Worm (Caenorhabditis elegans) whole organism, young adult: ENCODE data around the gene knl-3.

Source experiments
- B0035.1 ChIP-seq: sonication (generic microtip); optimal IDR thresholded peaks from 2 replicates; lab custom pipeline; 2016; ENCODE audit warnings: missing genetic modification characterization, mild to moderate bottlenecking, missing compliant biosample characterization, missing genotype, missing genetic modification reagents
- C06A6.2 ChIP-seq: fragments of 200-800 bp; sonication (Bioruptor generic); conservative IDR thresholded peaks from 2 replicates; pipeline ENCODE4 v1.3.6; 2022; ENCODE audit warnings: missing genetic modification characterization, missing compliant biosample characterization
- C17E4.6 ChIP-seq: fragments of 200-800 bp; sonication (Bioruptor generic); IDR thresholded peaks from 2 replicates; pipeline ENCODE4 v1.3.6; 2022; ENCODE audit warnings: missing genetic modification reagents, missing genetic modification characterization, missing compliant biosample characterization
- F23B12.7 ChIP-seq: sonication (generic microtip); optimal IDR thresholded peaks from 2 replicates; lab custom pipeline; 2017; ENCODE audit warnings: missing genetic modification characterization, mild to moderate bottlenecking, missing compliant biosample characterization, antibody characterized with exemption, moderate library complexity; ENCODE audit not compliant: insufficient read depth
- F57A8.1 ChIP-seq: fragments of 200-800 bp; sonication (Bioruptor generic); optimal IDR thresholded peaks from 2 replicates; lab custom pipeline; 2018; ENCODE audit warnings: mild to moderate bottlenecking, missing genetic modification characterization, moderate library complexity, missing compliant biosample characterization
- F57C9.4 ChIP-seq: sonication (generic microtip); optimal IDR thresholded peaks from 2 replicates; lab custom pipeline; 2017; ENCODE audit warnings: mild to moderate bottlenecking, missing genetic modification characterization, missing compliant biosample characterization
- K12H6.12 ChIP-seq: fragments of 200-800 bp; sonication (Bioruptor generic); optimal IDR thresholded peaks from 2 replicates; lab custom pipeline; 2018; ENCODE audit warnings: mild to moderate bottlenecking, missing genetic modification characterization, missing compliant biosample characterization
- Y53F4B.3 ChIP-seq: fragments of 200-800 bp; sonication (Bioruptor generic); IDR thresholded peaks from 2 replicates; pipeline ENCODE4 v1.3.6; 2022; ENCODE audit warnings: missing genetic modification reagents, missing genetic modification characterization, missing compliant biosample characterization
- Y53G8AR.9 ChIP-seq: fragments of 200-800 bp; sonication (Bioruptor generic); conservative IDR thresholded peaks from 2 replicates; pipeline ENCODE4 v1.3.6; 2022; ENCODE audit warnings: missing genetic modification reagents, missing genetic modification characterization, missing compliant biosample characterization
- Y79H2A.3 ChIP-seq: fragments of 200-800 bp; sonication (Bioruptor generic); conservative IDR thresholded peaks from 2 replicates; pipeline ENCODE4 v1.3.6; 2022; ENCODE audit warnings: missing genetic modification reagents, missing genetic modification characterization, missing compliant biosample characterization
- aptf-2 ChIP-seq: fragments of 200-800 bp; sonication (Bioruptor generic); conservative IDR thresholded peaks from 2 replicates; pipeline ENCODE4 v1.3.6; 2022; ENCODE audit warnings: missing genetic modification reagents, missing genetic modification characterization, missing compliant biosample characterization
- atf-7 ChIP-seq: sonication (generic microtip); optimal IDR thresholded peaks from 2 replicates; lab custom pipeline; 2017; ENCODE audit warnings: mild to moderate bottlenecking, missing genetic modification characterization, missing compliant biosample characterization
- athp-1 ChIP-seq: sonication (generic microtip); optimal IDR thresholded peaks from 2 replicates; lab custom pipeline; 2017; ENCODE audit warnings: mild to moderate bottlenecking, missing genetic modification characterization, missing compliant biosample characterization
- bed-1 ChIP-seq: fragments of 200-800 bp; sonication (Bioruptor generic); IDR thresholded peaks from 2 replicates; pipeline ENCODE4 v1.3.6; 2022; ENCODE audit warnings: missing genetic modification reagents, missing genetic modification characterization, missing compliant biosample characterization
- bed-2 ChIP-seq: fragments of 200-800 bp; sonication (Bioruptor generic); IDR thresholded peaks from 2 replicates; pipeline ENCODE4 v1.3.6; 2022; ENCODE audit warnings: missing genetic modification reagents, missing genetic modification characterization, missing compliant biosample characterization
- ccch-3 ChIP-seq: fragments of 200-800 bp; sonication (Bioruptor generic); optimal IDR thresholded peaks from 2 replicates; lab custom pipeline; 2018; ENCODE audit warnings: mild to moderate bottlenecking, missing genetic modification characterization, missing compliant biosample characterization
- cebp-1 ChIP-seq, 2 experiments: fragments of 200-800 bp in 1 of 2; sonication (Bioruptor generic) in 1 of 2; sonication (generic microtip) in 1 of 2; IDR thresholded peaks in 1 of 2; optimal IDR thresholded peaks in 1 of 2; 2 replicates each; pipeline versions ENCODE4 v1.3.6 to Lab custom; 2017 to 2022; ENCODE audit warnings: missing compliant biosample characterization in 2 of 2, missing genetic modification characterization in 2 of 2, mild to moderate bottlenecking in 1 of 2, missing genetic modification reagents in 1 of 2, moderate library complexity in 1 of 2
- cebp-2 ChIP-seq: fragments of 200-800 bp; sonication (Bioruptor generic); IDR thresholded peaks from 2 replicates; pipeline ENCODE4 v1.3.6; 2022; ENCODE audit warnings: missing genetic modification characterization, missing compliant biosample characterization
- dpff-1 ChIP-seq: sonication (generic microtip); optimal IDR thresholded peaks from 2 replicates; lab custom pipeline; 2017; ENCODE audit warnings: mild to moderate bottlenecking, missing genetic modification characterization, missing compliant biosample characterization
- egl-18 ChIP-seq: fragments of 200-800 bp; sonication (Bioruptor generic); IDR thresholded peaks from 2 replicates; pipeline ENCODE4 v1.3.6; 2022; ENCODE audit warnings: missing genetic modification reagents, missing genetic modification characterization, missing compliant biosample characterization
- egrh-3 ChIP-seq: fragments of 200-800 bp; sonication (Bioruptor generic); IDR thresholded peaks from 2 replicates; pipeline ENCODE4 v1.3.6; 2022; ENCODE audit warnings: missing genetic modification reagents, missing genetic modification characterization, missing compliant biosample characterization
- hmg-1.2 ChIP-seq: fragments of 200-800 bp; sonication (Bioruptor generic); IDR thresholded peaks from 2 replicates; pipeline ENCODE4 v1.3.6; 2022; ENCODE audit warnings: missing genetic modification reagents, missing genetic modification characterization, missing compliant biosample characterization
- let-607 ChIP-seq, 2 experiments: fragments of 200-800 bp in 1 of 2; sonication (Bioruptor generic) in 1 of 2; sonication (generic microtip) in 1 of 2; optimal IDR thresholded peaks; 2 replicates each; lab custom pipeline; 2016 to 2018; ENCODE audit warnings: mild to moderate bottlenecking in 2 of 2, missing compliant biosample characterization in 2 of 2, missing genetic modification characterization in 2 of 2, moderate library complexity in 2 of 2, missing genotype in 1 of 2
- lin-26 ChIP-seq: fragments of 200-800 bp; sonication (Bioruptor generic); IDR thresholded peaks from 2 replicates; pipeline ENCODE4 v1.3.6; 2022; ENCODE audit warnings: missing genetic modification reagents, missing genetic modification characterization, missing compliant biosample characterization
- lsy-27 ChIP-seq: sonication (generic microtip); optimal IDR thresholded peaks from 2 replicates; lab custom pipeline; 2017; ENCODE audit warnings: missing genetic modification characterization, mild to moderate bottlenecking, missing compliant biosample characterization, antibody characterized with exemption, missing genotype, borderline replicate concordance; ENCODE audit not compliant: insufficient read depth
- madf-8 ChIP-seq: fragments of 200-800 bp; sonication (Bioruptor generic); conservative IDR thresholded peaks from 2 replicates; pipeline ENCODE4 v1.3.6; 2022; ENCODE audit warnings: missing genetic modification reagents, missing genetic modification characterization, missing compliant biosample characterization
- rcor-1 ChIP-seq: fragments of 200-800 bp; sonication (Bioruptor generic); IDR thresholded peaks from 2 replicates; pipeline ENCODE4 v1.3.6; 2022; ENCODE audit warnings: missing genetic modification reagents, missing genetic modification characterization, missing compliant biosample characterization
- rec-8 ChIP-seq, 2 experiments: sonication (generic microtip); optimal IDR thresholded peaks; 2 replicates each; lab custom pipeline; 2016; ENCODE audit warnings: mild to moderate bottlenecking in 2 of 2, missing genetic modification characterization in 2 of 2, missing genetic modification reagents in 2 of 2, missing genotype in 2 of 2, missing biosample characterization in 1 of 2, missing compliant biosample characterization in 1 of 2, moderate library complexity in 1 of 2
- rpc-1 ChIP-seq, 2 experiments: fragments of 150-350 bp in 1 of 2; sonication (generic microtip) in 1 of 2; optimal IDR thresholded peaks; 2 replicates each; lab custom pipeline; 2014 to 2018; ENCODE audit warnings: missing biosample characterization in 1 of 2, missing genetic modification characterization in 1 of 2, missing genetic modification reagents in 1 of 2, missing genotype in 1 of 2
- sdz-38 ChIP-seq: sonication (generic microtip); optimal IDR thresholded peaks from 2 replicates; lab custom pipeline; 2016; ENCODE audit warnings: missing genotype, missing genetic modification characterization, missing compliant biosample characterization
- snpc-1.3 ChIP-seq: sonication (generic microtip); optimal IDR thresholded peaks from 2 replicates; lab custom pipeline; 2017; ENCODE audit warnings: missing genetic modification characterization, mild to moderate bottlenecking, missing compliant biosample characterization, antibody characterized with exemption, moderate library complexity, missing genotype, missing genetic modification reagents; ENCODE audit not compliant: insufficient read depth
- somi-1 ChIP-seq: fragments of 200-800 bp; sonication (Bioruptor generic); optimal IDR thresholded peaks from 2 replicates; lab custom pipeline; 2018; ENCODE audit warnings: mild to moderate bottlenecking, missing genetic modification characterization, missing compliant biosample characterization
- unc-130 ChIP-seq: sonication (generic microtip); optimal IDR thresholded peaks from 2 replicates; lab custom pipeline; 2016; ENCODE audit warnings: missing genetic modification reagents, missing genetic modification characterization, missing compliant biosample characterization
- zfh-2 ChIP-seq: fragments of 200-800 bp; sonication (Bioruptor generic); conservative IDR thresholded peaks from 2 replicates; pipeline ENCODE4 v1.3.6; 2022; ENCODE audit warnings: missing genetic modification reagents, missing genetic modification characterization, missing compliant biosample characterization
- ztf-3 ChIP-seq: fragments of 200-800 bp; sonication (Bioruptor generic); optimal IDR thresholded peaks from 2 replicates; lab custom pipeline; 2018; ENCODE audit warnings: mild to moderate bottlenecking, missing genetic modification characterization, missing compliant biosample characterization

Gene knl-3

ce11 chrV:1848590-1848989, 20.4 kb upstream of the knl-3 start (continued):
- no peak for TF ChIP-seq snpc-1.3 (tag; lab: Kevin White, UChicago)
- TF ChIP-seq ccch-3 (GFP tag; lab: Kevin White, UChicago) = no peak
- no peak for TF ChIP-seq Y53G8AR.9 (GFP tag; lab: Robert Waterston, UW)
- no peak for TF ChIP-seq sdz-38 (tag; lab: Kevin White, UChicago)

- TF ChIP-seq zfh-2 (GFP tag; lab: Robert Waterston, UW) (peak; percentile 94), cebp-2 (GFP tag; lab: Robert Waterston, UW) (0 out of 2 replicates have a peak, but pooled peaks have one; percentile 46), bed-2 (GFP tag; lab: Robert Waterston, UW) (0 out of 2 replicates have a peak, but pooled peaks have one; percentile 31), egrh-3 (GFP tag; lab: Robert Waterston, UW) (peak; percentile 99)
Measured at ce11 chrV:1849992-1850391, 19.0 kb upstream of the knl-3 start.

- TF ChIP-seq Y79H2A.3 (GFP tag; lab: Robert Waterston, UW) (no peak), hmg-1.2 (GFP tag; lab: Robert Waterston, UW) (peak; percentile 18; the same call in 1 of the 2 replicates), let-607 (tag; optimal IDR thresholded peaks at IDR 0.05; lab: Kevin White, UChicago) (no peak)
- TF ChIP-seq, all 124 proteins: peak for 1
Measured at ce11 chrV:1855087-1855486, 13.9 kb upstream of the knl-3 start.

ce11 chrV:1856176-1856575, 12.8 kb upstream of the knl-3 start, which contains the start of gene T10B5.10:
Gene T10B5.10, minus strand, starts transcription at chrV:1856276.
- TF ChIP-seq lin-26 (GFP tag; lab: Robert Waterston, UW) = no peak
- no peak for TF ChIP-seq cebp-1 (GFP tag; IDR thresholded peaks at IDR 0.05; lab: Robert Waterston, UW)
- TF ChIP-seq cebp-1 (tag; optimal IDR thresholded peaks at IDR 0.05; lab: Kevin White, UChicago) = no peak
- TF ChIP-seq egl-18 (GFP tag; lab: Robert Waterston, UW) = no peak
- TF ChIP-seq bed-1 (GFP tag; lab: Robert Waterston, UW) = no peak
- no peak for TF ChIP-seq F57C9.4 (tag; lab: Kevin White, UChicago)
- no peak for TF ChIP-seq C06A6.2
- no peak for TF ChIP-seq rpc-1 (optimal IDR thresholded peaks at IDR 0.05; lab: Kevin White, UChicago)
- no peak for TF ChIP-seq rpc-1 (tag; optimal IDR thresholded peaks at IDR 0.05; lab: Kevin White, UChicago)
- no peak for TF ChIP-seq rcor-1
- no peak for TF ChIP-seq F57A8.1 (GFP tag; lab: Kevin White, UChicago)
- TF ChIP-seq madf-8 (GFP tag; lab: Robert Waterston, UW) = no peak
- TF ChIP-seq athp-1 (tag; lab: Kevin White, UChicago) = no peak
- TF ChIP-seq aptf-2 = no peak
- no peak for TF ChIP-seq Y53F4B.3 (GFP tag; lab: Robert Waterston, UW)
- no peak for TF ChIP-seq ztf-3 (GFP tag; lab: Kevin White, UChicago)
- TF ChIP-seq lsy-27 (tag; lab: Kevin White, UChicago) = no peak
- TF ChIP-seq K12H6.12 = no peak
- TF ChIP-seq unc-130 (GFP tag; lab: Kevin White, UChicago) = no peak
- TF ChIP-seq Y53G8AR.9 (GFP tag; lab: Robert Waterston, UW) = no peak
- TF ChIP-seq C17E4.6 (GFP tag; lab: Robert Waterston, UW) = no peak

ce11 chrV:1857840-1858239, 11.2 kb upstream of the knl-3 start:
- TF ChIP-seq B0035.1 (tag; lab: Kevin White, UChicago) (no peak), somi-1 (no peak), atf-7 (no peak), dpff-1 (tag; lab: Kevin White, UChicago) (no peak), F23B12.7 (no peak), C06A6.2 (no peak), rec-8 (tag; optimal IDR thresholded peaks at IDR 0.05; lab: Kevin White, UChicago) (no peak)
